Worm (Caenorhabditis elegans): ENCODE results near the gene ceh-89.

DNA sequence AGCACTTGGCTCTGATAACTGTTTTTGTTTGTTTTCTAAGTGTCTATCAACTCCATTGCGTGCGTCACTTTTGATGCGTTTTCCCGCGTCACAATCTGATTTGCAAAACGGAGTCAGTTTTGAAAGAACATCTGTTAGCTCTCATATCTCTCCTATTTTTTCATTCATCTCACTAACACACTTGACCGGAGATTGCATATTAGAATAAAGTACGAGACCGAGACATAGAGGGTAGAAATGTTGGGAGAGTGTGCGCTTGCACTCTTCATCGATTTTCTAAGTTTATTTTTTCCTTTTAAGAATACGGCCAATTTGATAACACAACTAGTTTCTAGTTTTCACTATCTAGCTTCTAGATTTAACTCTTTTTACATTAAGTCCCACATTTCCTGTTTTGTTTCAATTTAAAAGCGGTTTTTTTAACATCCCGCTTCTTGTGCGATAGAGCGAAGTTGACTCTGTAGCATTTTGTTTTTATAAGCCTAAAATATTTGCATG, 353 bp upstream of the ceh-89 start:
- TF ChIP-seq sea-2 (GFP tag; IDR thresholded peaks at IDR 0.05) (no peak), rcor-1 (GFP tag; IDR thresholded peaks at IDR 0.05) (no peak), ztf-26 (tag; optimal IDR thresholded peaks at IDR 0.05) (no peak), Y79H2A.3 (GFP tag; conservative IDR thresholded peaks at IDR 0.05) (no peak), rpc-1 (optimal IDR thresholded peaks at IDR 0.05) (no peak), rpc-1 (tag; optimal IDR thresholded peaks at IDR 0.05) (no peak), T26A5.8 (tag; optimal IDR thresholded peaks at IDR 0.05) (no peak), somi-1 (GFP tag; optimal IDR thresholded peaks at IDR 0.05) (no peak), attf-6 (GFP tag; IDR thresholded peaks at IDR 0.05) (no peak), B0336.3 (GFP tag; IDR thresholded peaks at IDR 0.05) (no peak), lin-35 (GFP tag; optimal IDR thresholded peaks at IDR 0.05) (no peak), nfya-1 (tag; optimal IDR thresholded peaks at IDR 0.05; ENCODE audit: borderline replicate concordance, insufficient read depth) (no peak), F52B5.7 (tag; optimal IDR thresholded peaks at IDR 0.05) (no peak), dpl-1 (GFP tag; optimal IDR thresholded peaks at IDR 0.05) (no peak)

Data from whole organism, young adult.